Worm (Caenorhabditis elegans) whole organism, dauer: ENCODE results near the gene F43H9.4.

Experiments
- unc-62 ChIP-seq: sonication (generic microtip); optimal IDR thresholded peaks from 2 replicates; lab custom pipeline; 2017; ENCODE audit warnings: missing biosample characterization, missing genetic modification reagents, missing genetic modification characterization

Gene F43H9.4

DNA sequence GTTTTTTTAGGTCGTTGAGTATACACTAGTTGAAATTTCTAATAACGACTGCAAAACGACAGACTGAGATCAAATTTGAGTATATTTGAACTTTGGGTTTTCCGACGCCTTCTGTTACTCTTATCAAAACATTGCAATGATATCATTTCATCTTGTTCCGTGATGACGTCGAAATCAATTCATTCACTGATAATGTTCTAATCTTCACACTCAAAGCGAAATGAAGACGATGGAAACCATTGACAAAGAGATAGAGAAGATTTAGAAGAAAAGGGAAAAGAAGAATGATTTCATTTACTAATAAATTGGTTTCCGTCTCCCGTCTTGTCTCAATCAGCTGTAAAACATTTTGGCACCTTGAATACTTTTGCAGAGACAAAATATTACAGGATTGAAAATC lies 46.7 kb downstream of the F43H9.4 start:
- no peak for TF ChIP-seq unc-62 (GFP tag; lab: Kevin White, UChicago)

DNA sequence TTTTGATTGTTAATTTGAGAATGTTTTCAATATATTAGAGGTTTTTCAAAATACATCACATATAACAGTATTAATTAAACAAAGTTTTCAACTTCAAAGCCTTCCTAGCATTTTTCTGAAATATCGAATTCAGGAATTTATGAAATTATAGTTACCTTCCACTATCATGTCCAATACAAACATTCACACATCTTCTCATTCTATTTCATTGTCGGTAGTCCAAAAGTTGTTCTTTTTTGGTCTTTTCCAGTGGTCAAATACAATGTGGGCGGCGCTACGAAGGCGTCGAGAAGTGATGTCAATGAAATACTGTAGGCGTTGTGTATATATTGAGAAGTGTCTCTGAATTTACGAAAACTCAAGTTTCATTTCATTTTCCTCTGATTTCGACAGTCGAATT lies 49.2 kb downstream of the F43H9.4 start, which contains the start of gene catp-3:
Gene catp-3 (plus strand): TSS at position 301 of the 400 bp plus-strand sequence.
- TF ChIP-seq unc-62 (GFP tag; lab: Kevin White, UChicago): no peak
